Worm (Caenorhabditis elegans) whole organism, L4 larva: ENCODE data around the gene M195.2.

Experiments used
- F37D6.2 ChIP-seq: sonication (generic microtip); optimal IDR thresholded peaks from 2 replicates; lab custom pipeline; 2016; ENCODE audit warnings: mild to moderate bottlenecking, missing genetic modification characterization, missing compliant biosample characterization
- F44E2.7 ChIP-seq: fragments of 200-800 bp; sonication (Bioruptor generic); IDR thresholded peaks from 2 replicates; pipeline ENCODE4 v2.1.2; 2022; ENCODE audit warnings: missing genetic modification characterization, missing compliant biosample characterization
- T20F7.1 ChIP-seq: fragments of 200-800 bp; sonication (Bioruptor generic); optimal IDR thresholded peaks from 2 replicates; lab custom pipeline; 2018; ENCODE audit warnings: mild to moderate bottlenecking, missing genetic modification characterization, missing compliant biosample characterization
- Y75B8A.6 ChIP-seq: fragments of 200-800 bp; sonication (Bioruptor generic); IDR thresholded peaks from 2 replicates; pipeline ENCODE4 v1.3.6; 2022; ENCODE audit warnings: missing genetic modification reagents, missing genetic modification characterization, missing compliant biosample characterization
- ZK337.2 ChIP-seq: fragments of 200-800 bp; sonication (Bioruptor generic); IDR thresholded peaks from 2 replicates; pipeline ENCODE4 v1.3.6; 2022; ENCODE audit warnings: missing genetic modification reagents, missing genetic modification characterization, missing compliant biosample characterization
- attf-4 ChIP-seq: sonication (generic microtip); optimal IDR thresholded peaks from 3 replicates; lab custom pipeline; 2017; ENCODE audit warnings: missing biosample characterization, missing genetic modification characterization
- ceh-32 ChIP-seq: sonication (generic microtip); optimal IDR thresholded peaks from 2 replicates; lab custom pipeline; 2016; ENCODE audit warnings: mild to moderate bottlenecking, missing genetic modification characterization, missing compliant biosample characterization; ENCODE audit not compliant: poor library complexity
- ctbp-1 ChIP-seq: fragments of 200-800 bp; sonication (Bioruptor generic); IDR thresholded peaks from 2 replicates; pipeline ENCODE4 v1.3.6; 2022; ENCODE audit warnings: missing genetic modification reagents, missing genetic modification characterization, missing compliant biosample characterization
- daf-8 ChIP-seq: fragments of 200-800 bp; sonication (Bioruptor generic); IDR thresholded peaks from 2 replicates; pipeline ENCODE4 v1.3.6; 2022; ENCODE audit warnings: missing genetic modification characterization, missing compliant biosample characterization
- dve-1 ChIP-seq: sonication (generic microtip); optimal IDR thresholded peaks from 2 replicates; lab custom pipeline; 2017; ENCODE audit warnings: antibody characterized with exemption, mild to moderate bottlenecking, missing genetic modification characterization, missing compliant biosample characterization; ENCODE audit not compliant: insufficient read depth
- egl-43 ChIP-seq: fragments of 200-800 bp; sonication (Bioruptor generic); IDR thresholded peaks from 2 replicates; pipeline ENCODE4 v1.3.6; 2022; ENCODE audit warnings: missing genetic modification reagents, missing genetic modification characterization, missing compliant biosample characterization
- hlh-11 ChIP-seq: fragments of 200-800 bp; sonication (Bioruptor generic); optimal IDR thresholded peaks from 2 replicates; lab custom pipeline; 2018; ENCODE audit warnings: mild to moderate bottlenecking, missing genetic modification characterization, missing compliant biosample characterization
- jun-1 ChIP-seq: fragments of 150-350 bp; optimal IDR thresholded peaks from 2 replicates; lab custom pipeline; 2014; ENCODE audit warnings: missing biosample characterization, missing genetic modification reagents, missing genetic modification characterization
- lin-1 ChIP-seq: fragments of 200-800 bp; sonication (Bioruptor generic); IDR thresholded peaks from 2 replicates; pipeline ENCODE4 v1.3.6; 2022; ENCODE audit warnings: missing genetic modification reagents, missing genetic modification characterization, missing compliant biosample characterization
- lin-15B ChIP-seq: fragments of 150-350 bp; sonication (generic microtip); optimal IDR thresholded peaks from 3 replicates; lab custom pipeline; 2014; ENCODE audit warnings: missing biosample characterization, missing genetic modification characterization
- madf-9 ChIP-seq: fragments of 200-800 bp; sonication (Bioruptor generic); conservative IDR thresholded peaks from 2 replicates; pipeline ENCODE4 v1.3.6; 2022; ENCODE audit warnings: missing genetic modification reagents, missing genetic modification characterization, missing compliant biosample characterization
- nhr-102 ChIP-seq: sonication (generic microtip); optimal IDR thresholded peaks from 2 replicates; lab custom pipeline; 2016; ENCODE audit warnings: mild to moderate bottlenecking, missing genetic modification characterization, moderate library complexity, missing compliant biosample characterization
- nhr-111 ChIP-seq: fragments of 200-800 bp; sonication (Bioruptor generic); optimal IDR thresholded peaks from 2 replicates; lab custom pipeline; 2018; ENCODE audit warnings: mild to moderate bottlenecking, missing genetic modification characterization, missing compliant biosample characterization
- nhr-237 ChIP-seq: sonication (generic microtip); optimal IDR thresholded peaks from 2 replicates; lab custom pipeline; 2017; ENCODE audit warnings: missing biosample characterization, missing genetic modification characterization
- nhr-25 ChIP-seq: sonication (generic microtip); optimal IDR thresholded peaks from 2 replicates; lab custom pipeline; 2017; ENCODE audit warnings: missing genetic modification characterization, mild to moderate bottlenecking, missing compliant biosample characterization, antibody characterized with exemption, moderate library complexity, borderline replicate concordance; ENCODE audit not compliant: insufficient read depth
- nhr-42 ChIP-seq: fragments of 200-800 bp; sonication (Bioruptor generic); IDR thresholded peaks from 2 replicates; pipeline ENCODE4 v1.3.6; 2022; ENCODE audit warnings: missing genetic modification characterization, missing compliant biosample characterization
- nhr-77 ChIP-seq: fragments of 150-350 bp; optimal IDR thresholded peaks from 2 replicates; lab custom pipeline; 2014; ENCODE audit warnings: missing biosample characterization, missing genetic modification characterization
- pha-4 ChIP-seq, 2 experiments: fragments of 150-350 bp in 1 of 2; fragments of 200-800 bp in 1 of 2; sonication (Bioruptor generic) in 1 of 2; IDR thresholded peaks in 1 of 2; optimal IDR thresholded peaks in 1 of 2; 2 replicates each; pipeline versions ENCODE4 v1.3.6 to Lab custom; 2014 to 2022; ENCODE audit warnings: missing genetic modification characterization in 2 of 2, missing genetic modification reagents in 2 of 2, missing biosample characterization in 1 of 2, missing compliant biosample characterization in 1 of 2
- php-3 ChIP-seq: fragments of 200-800 bp; sonication (Bioruptor generic); IDR thresholded peaks from 2 replicates; pipeline ENCODE4 v1.3.6; 2022; ENCODE audit warnings: missing genetic modification reagents, missing genetic modification characterization, missing compliant biosample characterization
- pqm-1 ChIP-seq: sonication (generic microtip); optimal IDR thresholded peaks from 2 replicates; lab custom pipeline; 2017; ENCODE audit warnings: missing biosample characterization, missing genetic modification characterization
- rbr-2 ChIP-seq: sonication (generic microtip); optimal IDR thresholded peaks from 2 replicates; lab custom pipeline; 2016; ENCODE audit warnings: missing genotype, missing genetic modification characterization, missing compliant biosample characterization
- set-16 ChIP-seq: fragments of 200-800 bp; sonication (Bioruptor generic); IDR thresholded peaks from 2 replicates; pipeline ENCODE4 v1.3.6; 2022; ENCODE audit warnings: missing genetic modification reagents, missing genetic modification characterization, missing compliant biosample characterization
- skn-1 ChIP-seq: fragments of 150-350 bp; optimal IDR thresholded peaks from 2 replicates; lab custom pipeline; 2014; ENCODE audit warnings: missing biosample characterization, missing genetic modification characterization
- spr-3 ChIP-seq: fragments of 200-800 bp; sonication (Bioruptor generic); optimal IDR thresholded peaks from 2 replicates; lab custom pipeline; 2018; ENCODE audit warnings: mild to moderate bottlenecking, missing genetic modification characterization, missing compliant biosample characterization
- unc-39 ChIP-seq: sonication (generic microtip); optimal IDR thresholded peaks from 2 replicates; lab custom pipeline; 2017; ENCODE audit warnings: missing biosample characterization, missing genetic modification characterization
- unc-62 ChIP-seq, 3 experiments: fragments of 150-350 bp in 1 of 3; sonication (generic microtip); optimal IDR thresholded peaks in 2 of 3; peaks in 1 of 3; 1 replicate in 1 of 3; 2 replicates in 2 of 3; lab custom pipeline; 2014 to 2017; ENCODE audit warnings: missing biosample characterization in 3 of 3, missing genetic modification characterization in 3 of 3, missing genetic modification reagents in 3 of 3, missing genotype in 1 of 3
- zfp-2 ChIP-seq: sonication (generic microtip); optimal IDR thresholded peaks from 2 replicates; lab custom pipeline; 2016; ENCODE audit warnings: mild to moderate bottlenecking, missing genetic modification characterization, missing compliant biosample characterization

M195.2 gene

ce11 chrII:8405303-8405702, 44.8 kb downstream of the M195.2 start, which contains the start of gene ubc-24:
ubc-24 (plus strand) TSS chrII:8405603.
- TF ChIP-seq nhr-111 (GFP tag; lab: Kevin White, UChicago) (no peak), T20F7.1 (GFP tag; lab: Kevin White, UChicago) (no peak), dve-1 (no peak), skn-1 (tag; lab: Kevin White, UChicago) (no peak), ZK337.2 (no peak), nhr-102 (tag; lab: Kevin White, UChicago) (no peak), set-16 (no peak), lin-15B (no peak), ctbp-1 (GFP tag; lab: Robert Waterston, UW) (no peak), rbr-2 (tag; lab: Kevin White, UChicago) (no peak), nhr-42 (no peak), nhr-25 (no peak), ceh-32 (no peak), php-3 (no peak), lin-1 (no peak), jun-1 (no peak)

- TF ChIP-seq unc-62 (GFP tag; optimal IDR thresholded peaks at IDR 0.05 in 1 of 2; lab: Kevin White, UChicago) (peak in 1 of 2 experiments; percentile 93), unc-62 (tag; optimal IDR thresholded peaks at IDR 0.05; lab: Kevin White, UChicago) (no peak), hlh-11 (no peak), egl-43 (GFP tag; lab: Robert Waterston, UW) (no peak), attf-4 (tag; lab: Kevin White, UChicago) (no peak)
Measured at ce11 chrII:8407491-8407890, 46.9 kb downstream of the M195.2 start, which contains the start of gene sra-13. sra-13 (plus strand) TSS chrII:8407685.

ce11 chrII:8409538-8409937, 49.0 kb downstream of the M195.2 start:
- TF ChIP-seq unc-39 (tag; lab: Kevin White, UChicago), result no peak
- peak in 1 of 2 experiments; percentile 80 for TF ChIP-seq unc-62 (GFP tag; optimal IDR thresholded peaks at IDR 0.05 in 1 of 2; lab: Kevin White, UChicago)
- TF ChIP-seq unc-62 (tag; optimal IDR thresholded peaks at IDR 0.05; lab: Kevin White, UChicago), result no peak
- TF ChIP-seq nhr-25, result peak; percentile 32

- TF ChIP-seq pqm-1 (tag; lab: Kevin White, UChicago) (no peak), zfp-2 (tag; lab: Kevin White, UChicago) (no peak), daf-8 (GFP tag; lab: Robert Waterston, UW) (no peak), unc-62 (GFP tag; optimal IDR thresholded peaks at IDR 0.05 in 1 of 2; lab: Kevin White, UChicago) (no peak), unc-62 (tag; optimal IDR thresholded peaks at IDR 0.05; lab: Kevin White, UChicago) (no peak), nhr-77 (tag; lab: Kevin White, UChicago) (no peak), madf-9 (GFP tag; lab: Robert Waterston, UW) (no peak), nhr-237 (tag; lab: Kevin White, UChicago) (no peak), unc-39 (tag; lab: Kevin White, UChicago) (no peak), spr-3 (no peak), F37D6.2 (tag; lab: Kevin White, UChicago) (no peak), F44E2.7 (GFP tag; lab: Robert Waterston, UW) (no peak), pha-4 (GFP tag; IDR thresholded peaks at IDR 0.05; lab: Robert Waterston, UW) (no peak), pha-4 (tag; optimal IDR thresholded peaks at IDR 0.05; lab: Kevin White, UChicago) (no peak), Y75B8A.6 (GFP tag; lab: Robert Waterston, UW) (no peak)
- TF ChIP-seq, all 104 proteins: peak for 0
Measured at ce11 chrII:8411002-8411401, 50.4 kb downstream of the M195.2 start.
